Fruit fly (Drosophila melanogaster) whole organism, embryonic: ENCODE measurements around the gene SsRbeta.

ENCODE experiments used
- Atf6 ChIP-seq: fragments of 200-800 bp; sonication (Bioruptor generic); IDR thresholded peaks from 2 replicates; pipeline ENCODE4 v1.3.6; 2022; ENCODE audit warnings: missing biosample characterization, missing genetic modification characterization
- CG11247 ChIP-seq: fragments of 200-800 bp; sonication (Bioruptor generic); IDR thresholded peaks from 2 replicates; pipeline ENCODE4 v1.3.6; 2022; ENCODE audit warnings: missing biosample characterization, missing genetic modification characterization
- CG31365 ChIP-seq: fragments of 200-800 bp; sonication (Bioruptor generic); optimal IDR thresholded peaks from 2 replicates; lab custom pipeline; 2018; ENCODE audit warnings: missing biosample characterization, mild to moderate bottlenecking, missing genetic modification characterization
- CTCF ChIP-seq: fragments of 200-800 bp; sonication (Bioruptor generic); optimal IDR thresholded peaks from 2 replicates; lab custom pipeline; 2017; ENCODE audit warnings: missing biosample characterization, mild to moderate bottlenecking, missing genetic modification characterization, moderate library complexity
- Usf ChIP-seq: fragments of 200-800 bp; sonication (Bioruptor generic); optimal IDR thresholded peaks from 2 replicates; lab custom pipeline; 2017; ENCODE audit warnings: missing genotype, missing biosample characterization, missing genetic modification characterization
- her ChIP-seq: fragments of 200-800 bp; sonication (Bioruptor generic); optimal IDR thresholded peaks from 2 replicates; lab custom pipeline; 2016; ENCODE audit warnings: missing biosample characterization, missing genetic modification characterization
- kay ChIP-seq: fragments of 200-800 bp; sonication (Bioruptor generic); optimal IDR thresholded peaks from 2 replicates; lab custom pipeline; 2016; ENCODE audit warnings: missing biosample characterization, missing genetic modification characterization
- mirr ChIP-seq: fragments of 200-800 bp; sonication (Bioruptor generic); optimal IDR thresholded peaks from 3 replicates; lab custom pipeline; 2018; ENCODE audit warnings: missing biosample characterization, mild to moderate bottlenecking, missing genetic modification characterization

- TF ChIP-seq mirr (GFP tag; lab: Kevin White, UChicago), result no peak
- TF ChIP-seq CG31365 (tag; lab: Kevin White, UChicago), result no peak
- TF ChIP-seq CTCF (GFP tag; lab: Kevin White, UChicago), result no peak
- TF ChIP-seq her, result no peak
- no peak for TF ChIP-seq Usf (GFP tag; lab: Kevin White, UChicago)
- no peak for TF ChIP-seq kay (GFP tag; lab: Kevin White, UChicago)
- no peak for TF ChIP-seq Atf6 (GFP tag; lab: Robert Waterston, UW)
- no peak for TF ChIP-seq CG11247 (GFP tag; lab: Robert Waterston, UW)
Observed at dm6 chr3L:16172809-16173276, 43.4 kb downstream of the SsRbeta start.
